Worm (Caenorhabditis elegans): ENCODE measurements around the gene T01G5.8.
"Not testable (repeated sequence)": the region's sequence is repeated elsewhere in the genome, so short reads cannot be mapped to it uniquely, and the experiment has no call there.

T01G5.8 gene

ce11 chrV:15115968-15116367 lies at the start of gene T01G5.8:
Gene T01G5.8 (plus strand): TSS chrV:15116268.
- TF ChIP-seq elt-3 (tag; optimal IDR thresholded peaks at IDR 0.05); blmp-1 (tag; optimal IDR thresholded peaks at IDR 0.05; ENCODE audit: insufficient read depth); unc-39 (tag; optimal IDR thresholded peaks at IDR 0.05): not testable (repeated sequence)

ce11 chrV:15067165-15067564 lies 48.9 kb upstream of the T01G5.8 start, which contains the start of gene C25D7.10:
Gene C25D7.10 (plus strand): TSS chrV:15067465.
- TF ChIP-seq aly-2 (tag; optimal IDR thresholded peaks at IDR 0.05) (no peak), lsy-2 (tag; optimal IDR thresholded peaks at IDR 0.05) (no peak), gmeb-1 (tag; optimal IDR thresholded peaks at IDR 0.05) (no peak), peb-1 (tag; optimal IDR thresholded peaks at IDR 0.05) (no peak), nhr-6 (tag; optimal IDR thresholded peaks at IDR 0.05) (no peak), mab-5 (tag; optimal IDR thresholded peaks at IDR 0.05) (no peak), dmd-4 (tag; optimal IDR thresholded peaks at IDR 0.05) (no peak), sem-4 (tag; optimal IDR thresholded peaks at IDR 0.05) (no peak), F13H6.1 (tag; optimal IDR thresholded peaks at IDR 0.05) (no peak), Y55F3AM.14 (GFP tag; optimal IDR thresholded peaks at IDR 0.05) (no peak), unc-55 (GFP tag; optimal IDR thresholded peaks at IDR 0.05) (no peak), mbf-1 (tag; optimal IDR thresholded peaks at IDR 0.05) (no peak), sma-3 (GFP tag; optimal IDR thresholded peaks at IDR 0.05) (no peak), nhr-11 (tag; optimal IDR thresholded peaks at IDR 0.05) (no peak), elt-3 (tag; optimal IDR thresholded peaks at IDR 0.05) (no peak), unc-39 (tag; optimal IDR thresholded peaks at IDR 0.05) (no peak), nhr-23 (tag; optimal IDR thresholded peaks at IDR 0.05) (no peak)

- TF ChIP-seq zag-1 (tag; optimal IDR thresholded peaks at IDR 0.05), result no peak
- no peak for TF ChIP-seq mdl-1 (tag; optimal IDR thresholded peaks at IDR 0.05)
- TF ChIP-seq mab-5 (tag; optimal IDR thresholded peaks at IDR 0.05), result no peak
- no peak for TF ChIP-seq unc-55 (GFP tag; optimal IDR thresholded peaks at IDR 0.05)
- no peak for TF ChIP-seq lin-11 (tag; optimal IDR thresholded peaks at IDR 0.05)
These were observed 47.7 kb upstream of the T01G5.8 start, which contains the start of gene dnj-3 for ce11 chrV:15068378-15068777. Gene dnj-3 (plus strand): TSS chrV:15068678.

- no peak for TF ChIP-seq nhr-21 (tag; optimal IDR thresholded peaks at IDR 0.05)
- TF ChIP-seq alr-1 (tag; optimal IDR thresholded peaks at IDR 0.05), result no peak
- no peak for TF ChIP-seq nhr-12 (tag; optimal IDR thresholded peaks at IDR 0.05)
- peak in 1 of 2 experiments; percentile 70 for TF ChIP-seq lsy-2 (tag; optimal IDR thresholded peaks at IDR 0.05)
- TF ChIP-seq aly-2 (tag; optimal IDR thresholded peaks at IDR 0.05), result no peak
- TF ChIP-seq sma-9 (GFP tag; optimal IDR thresholded peaks at IDR 0.05), result no peak
- TF ChIP-seq sma-9 (tag; optimal IDR thresholded peaks at IDR 0.05), result no peak
These were observed 46.6 kb upstream of the T01G5.8 start for ce11 chrV:15069435-15069985.

- TF ChIP-seq crh-2 (tag; optimal IDR thresholded peaks at IDR 0.05) (peak; percentile 88), sma-3 (GFP tag; optimal IDR thresholded peaks at IDR 0.05) (peak; percentile 33), zag-1 (tag; optimal IDR thresholded peaks at IDR 0.05) (peak; percentile 79), ztf-4 (tag; optimal IDR thresholded peaks at IDR 0.05) (peak; percentile 40), R02D3.7 (tag; optimal IDR thresholded peaks at IDR 0.05) (peak; percentile 13), mdl-1 (tag; optimal IDR thresholded peaks at IDR 0.05) (peak in 1 of 2 experiments; percentile 73), nhr-6 (tag; optimal IDR thresholded peaks at IDR 0.05) (no peak), unc-62 (GFP tag; optimal IDR thresholded peaks at IDR 0.05) (peak; percentile 6), C34F6.9 (tag; optimal IDR thresholded peaks at IDR 0.05) (peak; percentile 96), nhr-21 (tag; optimal IDR thresholded peaks at IDR 0.05) (peak; percentile 45), nhr-129 (tag; optimal IDR thresholded peaks at IDR 0.05) (peak; percentile 92), fos-1 (tag; optimal IDR thresholded peaks at IDR 0.05) (peak; percentile 68), F13H6.1 (tag; optimal IDR thresholded peaks at IDR 0.05) (peak; percentile 94), unc-39 (tag; optimal IDR thresholded peaks at IDR 0.05) (peak; percentile 28), egl-27 (tag; optimal IDR thresholded peaks at IDR 0.05) (peak; percentile 83), unc-55 (GFP tag; optimal IDR thresholded peaks at IDR 0.05) (peak; percentile 58), lsy-2 (tag; optimal IDR thresholded peaks at IDR 0.05) (peak; percentile 50 to 87), elt-1 (tag; optimal IDR thresholded peaks at IDR 0.05) (no peak), ztf-11 (tag; optimal IDR thresholded peaks at IDR 0.05) (no peak), sma-9 (GFP tag; optimal IDR thresholded peaks at IDR 0.05) (peak; percentile 84), sma-9 (tag; optimal IDR thresholded peaks at IDR 0.05) (no peak), elt-3 (tag; optimal IDR thresholded peaks at IDR 0.05) (no peak), Y55F3AM.14 (GFP tag; optimal IDR thresholded peaks at IDR 0.05) (peak; percentile 77), blmp-1 (tag; optimal IDR thresholded peaks at IDR 0.05; ENCODE audit: insufficient read depth) (no peak), lin-39 (tag; optimal IDR thresholded peaks at IDR 0.05) (peak; percentile 47), sem-4 (tag; optimal IDR thresholded peaks at IDR 0.05) (peak; percentile 25), mab-5 (tag; optimal IDR thresholded peaks at IDR 0.05) (peak; percentile 86), ceh-16 (tag; optimal IDR thresholded peaks at IDR 0.05) (no peak), lin-13 (GFP tag; optimal IDR thresholded peaks at IDR 0.05) (peak; percentile 75), ama-1 (optimal IDR thresholded peaks at IDR 0.05) (no peak), nhr-25 (tag; optimal IDR thresholded peaks at IDR 0.05) (peak; percentile 42)
These were observed 44.9 kb upstream of the T01G5.8 start, which contains the start of gene unc-76 for ce11 chrV:15071015-15071810. Gene unc-76 (plus strand): TSS chrV:15071760.

Measured in whole organism, L2 larva.